Worm (Caenorhabditis elegans) whole organism, L4 larva: ENCODE results near the gene R05G9.3.

ENCODE experiments used
- F26F4.8 ChIP-seq: fragments of 200-800 bp; sonication (Bioruptor generic); conservative IDR thresholded peaks from 2 replicates; pipeline ENCODE4 v1.3.6; 2022; ENCODE audit warnings: missing genetic modification characterization, missing compliant biosample characterization
- F44E2.7 ChIP-seq: fragments of 200-800 bp; sonication (Bioruptor generic); IDR thresholded peaks from 2 replicates; pipeline ENCODE4 v2.1.2; 2022; ENCODE audit warnings: missing genetic modification characterization, missing compliant biosample characterization
- F49E8.2 ChIP-seq: sonication (generic microtip); optimal IDR thresholded peaks from 2 replicates; lab custom pipeline; 2016; ENCODE audit warnings: missing compliant biosample characterization, mild to moderate bottlenecking, missing genetic modification characterization, borderline replicate concordance
- T20F7.1 ChIP-seq: fragments of 200-800 bp; sonication (Bioruptor generic); optimal IDR thresholded peaks from 2 replicates; lab custom pipeline; 2018; ENCODE audit warnings: mild to moderate bottlenecking, missing genetic modification characterization, missing compliant biosample characterization
- Y48G9A.11 ChIP-seq: fragments of 200-800 bp; sonication (Bioruptor generic); IDR thresholded peaks from 2 replicates; pipeline ENCODE4 v1.3.6; 2022; ENCODE audit warnings: missing genetic modification reagents, missing genetic modification characterization, missing compliant biosample characterization
- Y75B8A.6 ChIP-seq: fragments of 200-800 bp; sonication (Bioruptor generic); IDR thresholded peaks from 2 replicates; pipeline ENCODE4 v1.3.6; 2022; ENCODE audit warnings: missing genetic modification reagents, missing genetic modification characterization, missing compliant biosample characterization
- ZK337.2 ChIP-seq: fragments of 200-800 bp; sonication (Bioruptor generic); IDR thresholded peaks from 2 replicates; pipeline ENCODE4 v1.3.6; 2022; ENCODE audit warnings: missing genetic modification reagents, missing genetic modification characterization, missing compliant biosample characterization
- ZK546.5 ChIP-seq, 2 experiments: sonication (generic microtip); optimal IDR thresholded peaks; 2 replicates each; lab custom pipeline; 2017; ENCODE audit warnings: missing biosample characterization in 2 of 2, missing genetic modification characterization in 2 of 2
- aha-1 ChIP-seq: fragments of 150-350 bp; peaks from one replicate; lab custom pipeline; 2014; ENCODE audit warnings: missing biosample characterization, missing genetic modification characterization
- aly-2 ChIP-seq: sonication (generic microtip); optimal IDR thresholded peaks from 2 replicates; lab custom pipeline; 2018; ENCODE audit warnings: missing biosample characterization, missing genetic modification characterization
- ama-1 ChIP-seq: fragments of 150-350 bp; optimal IDR thresholded peaks from 2 replicates; lab custom pipeline; 2014; ENCODE audit warnings: inconsistent platforms, mixed read lengths
- arid-1 ChIP-seq: fragments of 200-800 bp; sonication (Bioruptor generic); conservative IDR thresholded peaks from 2 replicates; pipeline ENCODE4 v1.3.6; 2022; ENCODE audit warnings: missing genetic modification reagents, missing genetic modification characterization, missing compliant biosample characterization
- ceh-20 ChIP-seq: fragments of 200-800 bp; sonication (Bioruptor generic); IDR thresholded peaks from 2 replicates; pipeline ENCODE4 v1.3.6; 2022; ENCODE audit warnings: missing genetic modification reagents, missing genetic modification characterization, missing compliant biosample characterization
- ceh-32 ChIP-seq: sonication (generic microtip); optimal IDR thresholded peaks from 2 replicates; lab custom pipeline; 2016; ENCODE audit warnings: mild to moderate bottlenecking, missing genetic modification characterization, missing compliant biosample characterization; ENCODE audit not compliant: poor library complexity
- ceh-82 ChIP-seq: sonication (generic microtip); optimal IDR thresholded peaks from 2 replicates; lab custom pipeline; 2017; ENCODE audit warnings: missing biosample characterization, missing genetic modification characterization
- ctbp-1 ChIP-seq: fragments of 200-800 bp; sonication (Bioruptor generic); IDR thresholded peaks from 2 replicates; pipeline ENCODE4 v1.3.6; 2022; ENCODE audit warnings: missing genetic modification reagents, missing genetic modification characterization, missing compliant biosample characterization
- daf-12 ChIP-seq: fragments of 150-350 bp; optimal IDR thresholded peaks from 2 replicates; lab custom pipeline; 2014; ENCODE audit warnings: missing biosample characterization, missing genetic modification reagents, missing genetic modification characterization
- dmd-8 ChIP-seq: fragments of 200-800 bp; sonication (Bioruptor generic); IDR thresholded peaks from 2 replicates; pipeline ENCODE4 v1.3.6; 2022; ENCODE audit warnings: missing genetic modification characterization, missing compliant biosample characterization
- dve-1 ChIP-seq: sonication (generic microtip); optimal IDR thresholded peaks from 2 replicates; lab custom pipeline; 2017; ENCODE audit warnings: antibody characterized with exemption, mild to moderate bottlenecking, missing genetic modification characterization, missing compliant biosample characterization; ENCODE audit not compliant: insufficient read depth
- egl-27 ChIP-seq: sonication (generic microtip); optimal IDR thresholded peaks from 3 replicates; lab custom pipeline; 2017; ENCODE audit warnings: missing biosample characterization, missing genetic modification reagents, missing genetic modification characterization
- fos-1 ChIP-seq: fragments of 150-350 bp; optimal IDR thresholded peaks from 2 replicates; lab custom pipeline; 2014; ENCODE audit warnings: missing biosample characterization, missing genetic modification characterization
- hif-1 ChIP-seq, 2 experiments: sonication (generic microtip); optimal IDR thresholded peaks; 2 replicates each; lab custom pipeline; 2016 to 2017; ENCODE audit warnings: missing compliant biosample characterization in 2 of 2, missing genetic modification characterization in 2 of 2, missing genetic modification reagents in 2 of 2, missing genotype in 2 of 2, mild to moderate bottlenecking in 1 of 2
- lin-38 ChIP-seq: fragments of 200-800 bp; sonication (Bioruptor generic); IDR thresholded peaks from 2 replicates; pipeline ENCODE4 v1.3.6; 2022; ENCODE audit warnings: missing genetic modification reagents, missing genetic modification characterization, missing compliant biosample characterization
- lin-39 ChIP-seq: fragments of 150-350 bp; optimal IDR thresholded peaks from 2 replicates; lab custom pipeline; 2014; ENCODE audit warnings: missing biosample characterization, missing genetic modification reagents, missing genetic modification characterization
- lir-3 ChIP-seq: sonication (generic microtip); optimal IDR thresholded peaks from 2 replicates; lab custom pipeline; 2016; ENCODE audit warnings: mild to moderate bottlenecking, missing genetic modification characterization, missing compliant biosample characterization
- mep-1 ChIP-seq: fragments of 150-350 bp; sonication (generic microtip); optimal IDR thresholded peaks from 3 replicates; lab custom pipeline; 2014; ENCODE audit warnings: missing biosample characterization, missing genetic modification characterization
- mes-2 ChIP-seq: sonication (generic microtip); optimal IDR thresholded peaks from 2 replicates; lab custom pipeline; 2016; ENCODE audit warnings: missing genotype, mild to moderate bottlenecking, missing genetic modification characterization, missing compliant biosample characterization; ENCODE audit not compliant: poor library complexity, severe bottlenecking
- mxl-3 ChIP-seq: fragments of 200-800 bp; sonication (Bioruptor generic); optimal IDR thresholded peaks from 2 replicates; lab custom pipeline; 2018; ENCODE audit warnings: mild to moderate bottlenecking, missing genetic modification characterization, missing compliant biosample characterization
- nhr-10 ChIP-seq: fragments of 150-350 bp; optimal IDR thresholded peaks from 2 replicates; lab custom pipeline; 2014; ENCODE audit warnings: missing biosample characterization, missing genetic modification characterization
- nhr-111 ChIP-seq: fragments of 200-800 bp; sonication (Bioruptor generic); optimal IDR thresholded peaks from 2 replicates; lab custom pipeline; 2018; ENCODE audit warnings: mild to moderate bottlenecking, missing genetic modification characterization, missing compliant biosample characterization
- nhr-237 ChIP-seq: sonication (generic microtip); optimal IDR thresholded peaks from 2 replicates; lab custom pipeline; 2017; ENCODE audit warnings: missing biosample characterization, missing genetic modification characterization
- nhr-42 ChIP-seq: fragments of 200-800 bp; sonication (Bioruptor generic); IDR thresholded peaks from 2 replicates; pipeline ENCODE4 v1.3.6; 2022; ENCODE audit warnings: missing genetic modification characterization, missing compliant biosample characterization
- nhr-6 ChIP-seq: fragments of 150-350 bp; optimal IDR thresholded peaks from 2 replicates; lab custom pipeline; 2014; ENCODE audit warnings: missing biosample characterization, missing genetic modification characterization
- pqm-1 ChIP-seq: sonication (generic microtip); optimal IDR thresholded peaks from 2 replicates; lab custom pipeline; 2017; ENCODE audit warnings: missing biosample characterization, missing genetic modification characterization
- rbr-2 ChIP-seq: sonication (generic microtip); optimal IDR thresholded peaks from 2 replicates; lab custom pipeline; 2016; ENCODE audit warnings: missing genotype, missing genetic modification characterization, missing compliant biosample characterization
- snpc-1.2 ChIP-seq: fragments of 200-800 bp; sonication (Bioruptor generic); IDR thresholded peaks from 2 replicates; pipeline ENCODE4 v1.3.6; 2022; ENCODE audit warnings: missing genetic modification reagents, missing genetic modification characterization, missing compliant biosample characterization
- spr-1 ChIP-seq: sonication (generic microtip); optimal IDR thresholded peaks from 2 replicates; lab custom pipeline; 2016; ENCODE audit warnings: mild to moderate bottlenecking, missing genetic modification characterization, missing compliant biosample characterization
- unc-130 ChIP-seq: sonication (generic microtip); optimal IDR thresholded peaks from 2 replicates; lab custom pipeline; 2016; ENCODE audit warnings: missing genetic modification reagents, missing genetic modification characterization, missing compliant biosample characterization
- unc-62 ChIP-seq, 3 experiments: fragments of 150-350 bp in 1 of 3; sonication (generic microtip); optimal IDR thresholded peaks in 2 of 3; peaks in 1 of 3; 1 replicate in 1 of 3; 2 replicates in 2 of 3; lab custom pipeline; 2014 to 2017; ENCODE audit warnings: missing biosample characterization in 3 of 3, missing genetic modification characterization in 3 of 3, missing genetic modification reagents in 3 of 3, missing genotype in 1 of 3
- zfp-2 ChIP-seq: sonication (generic microtip); optimal IDR thresholded peaks from 2 replicates; lab custom pipeline; 2016; ENCODE audit warnings: mild to moderate bottlenecking, missing genetic modification characterization, missing compliant biosample characterization
- zfp-3 ChIP-seq: fragments of 200-800 bp; sonication (Bioruptor generic); conservative IDR thresholded peaks from 2 replicates; pipeline ENCODE4 v1.3.6; 2022; ENCODE audit warnings: missing genetic modification reagents, missing genetic modification characterization, missing compliant biosample characterization
- zip-11 ChIP-seq: fragments of 200-800 bp; sonication (Bioruptor generic); IDR thresholded peaks from 2 replicates; pipeline ENCODE4 v1.3.6; 2022; ENCODE audit warnings: missing genetic modification characterization, missing compliant biosample characterization
- ztf-11 ChIP-seq: fragments of 150-350 bp; optimal IDR thresholded peaks from 2 replicates; lab custom pipeline; 2014; ENCODE audit warnings: missing biosample characterization, missing genetic modification characterization
- ztf-7 ChIP-seq: fragments of 150-350 bp; optimal IDR thresholded peaks from 2 replicates; lab custom pipeline; 2014; ENCODE audit warnings: missing biosample characterization, missing genetic modification characterization

Gene R05G9.3

DNA sequence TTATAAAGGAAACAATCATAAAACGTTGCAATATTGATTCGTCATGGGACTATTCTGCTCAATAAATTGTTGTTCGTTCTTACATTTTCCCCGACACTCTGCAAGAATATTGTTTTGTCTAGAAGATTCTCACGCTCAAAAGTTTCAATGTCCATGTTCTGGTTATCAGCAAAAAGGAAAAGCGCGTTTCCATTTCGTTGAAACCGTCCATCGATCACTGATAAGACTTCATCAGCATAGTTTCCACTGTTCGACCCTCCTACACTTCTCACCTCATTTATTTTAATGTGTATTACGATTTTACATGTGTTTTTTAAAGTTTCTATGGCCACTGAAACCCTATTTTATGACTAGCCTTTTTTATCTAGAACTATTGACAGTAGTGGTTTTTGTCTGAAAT lies 18.8 kb upstream of the R05G9.3 start (continued):
- TF ChIP-seq snpc-1.2 (GFP tag; lab: Robert Waterston, UW) (no peak), hif-1 (tag; optimal IDR thresholded peaks at IDR 0.05; lab: Kevin White, UChicago) (no peak), aha-1 (tag; lab: Kevin White, UChicago) (no peak), mxl-3 (GFP tag; lab: Kevin White, UChicago) (peak; percentile 3), nhr-237 (tag; lab: Kevin White, UChicago) (no peak), zip-11 (no peak), F49E8.2 (no peak), lin-39 (tag; lab: Kevin White, UChicago) (no peak), ZK546.5 (tag; optimal IDR thresholded peaks at IDR 0.05; lab: Kevin White, UChicago) (no peak), pqm-1 (tag; lab: Kevin White, UChicago) (peak; percentile 74), ama-1 (lab: Kevin White, UChicago) (no peak), Y75B8A.6 (no peak), ztf-11 (no peak), ceh-82 (no peak), lin-38 (no peak), fos-1 (tag; lab: Kevin White, UChicago) (no peak), T20F7.1 (GFP tag; lab: Kevin White, UChicago) (no peak), F44E2.7 (GFP tag; lab: Robert Waterston, UW) (no peak), ceh-32 (no peak), ctbp-1 (GFP tag; lab: Robert Waterston, UW) (no peak), mes-2 (peak; percentile 33), unc-62 (GFP tag; optimal IDR thresholded peaks at IDR 0.05 in 1 of 2; lab: Kevin White, UChicago) (no peak), unc-62 (tag; optimal IDR thresholded peaks at IDR 0.05; lab: Kevin White, UChicago) (no peak), mep-1 (tag; lab: Kevin White, UChicago) (no peak), ZK337.2 (GFP tag; lab: Robert Waterston, UW) (no peak), nhr-111 (GFP tag; lab: Kevin White, UChicago) (no peak), egl-27 (no peak), lir-3 (tag; lab: Kevin White, UChicago) (no peak)

DNA sequence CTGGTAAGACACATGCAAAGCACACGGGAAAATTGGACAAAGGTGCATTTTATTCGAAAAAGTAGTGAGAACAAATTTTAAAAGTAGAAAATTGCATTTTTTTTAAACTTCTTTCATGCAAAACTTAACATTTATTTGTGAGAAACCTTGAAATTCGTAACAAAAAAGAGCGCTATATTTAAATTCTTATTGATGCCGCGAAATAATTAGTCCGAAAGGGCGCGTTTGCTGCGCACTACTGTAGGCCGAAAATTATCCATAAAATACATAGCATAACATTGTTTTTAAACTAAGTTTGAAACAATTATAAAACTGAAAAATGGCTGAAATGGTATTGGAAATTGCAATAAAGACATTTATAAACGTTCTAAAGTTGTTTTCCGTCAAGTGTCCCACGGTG lies 18.4 kb upstream of the R05G9.3 start:
- TF ChIP-seq nhr-6 (tag; lab: Kevin White, UChicago), result no peak
- TF ChIP-seq spr-1, result no peak
- peak; percentile 86 for TF ChIP-seq lin-38
- peak; percentile 80 for TF ChIP-seq unc-130
- TF ChIP-seq, all 104 proteins: peak for 2

DNA sequence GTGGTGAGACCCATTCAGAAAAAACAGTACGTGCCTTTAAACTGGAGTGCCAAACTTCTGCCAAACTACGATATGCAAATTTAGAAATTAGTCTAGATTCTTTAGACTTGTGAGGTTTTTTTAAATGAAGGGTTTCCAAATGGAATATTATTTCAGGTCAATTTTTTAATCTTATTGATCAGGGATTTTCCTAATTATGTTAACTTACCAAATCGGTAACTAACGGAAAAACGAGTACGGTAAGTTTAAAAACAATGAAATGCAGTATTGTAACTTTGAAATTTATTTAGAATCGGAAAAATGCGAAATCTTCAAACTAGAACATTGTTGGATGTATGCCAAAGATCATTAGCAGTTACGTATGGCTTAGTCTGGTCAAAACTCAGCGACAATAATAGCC lies 15.0 kb upstream of the R05G9.3 start, which contains the start of gene C56E6.7:
TSS of gene C56E6.7 (plus strand) at position 301 of the 400 bp plus-strand sequence.
- TF ChIP-seq dmd-8 (GFP tag; lab: Robert Waterston, UW), result no peak
- TF ChIP-seq ZK546.5 (tag; optimal IDR thresholded peaks at IDR 0.05; lab: Kevin White, UChicago), result no peak
- no peak for TF ChIP-seq ztf-7
- no peak for TF ChIP-seq nhr-10 (tag; lab: Kevin White, UChicago)
- TF ChIP-seq daf-12 (tag; lab: Kevin White, UChicago), result no peak
- TF ChIP-seq F26F4.8 (GFP tag; lab: Robert Waterston, UW), result no peak
- TF ChIP-seq lir-3 (tag; lab: Kevin White, UChicago), result no peak
- no peak for TF ChIP-seq hif-1 (tag; optimal IDR thresholded peaks at IDR 0.05; lab: Kevin White, UChicago)
- TF ChIP-seq aly-2, result no peak
- no peak for TF ChIP-seq lin-39 (tag; lab: Kevin White, UChicago)
- TF ChIP-seq dve-1 (tag; lab: Kevin White, UChicago), result no peak
- no peak for TF ChIP-seq arid-1
- no peak for TF ChIP-seq ceh-20
- TF ChIP-seq rbr-2 (tag; lab: Kevin White, UChicago), result no peak
- no peak for TF ChIP-seq zfp-3 (GFP tag; lab: Robert Waterston, UW)
- no peak for TF ChIP-seq mxl-3 (GFP tag; lab: Kevin White, UChicago)
- no peak for TF ChIP-seq zfp-2
- no peak for TF ChIP-seq nhr-42 (GFP tag; lab: Robert Waterston, UW)
- no peak for TF ChIP-seq pqm-1 (tag; lab: Kevin White, UChicago)
- no peak for TF ChIP-seq Y48G9A.11 (GFP tag; lab: Robert Waterston, UW)
